Worm (Caenorhabditis elegans) whole organism, L4 larva: ENCODE results near the gene ZK1055.6.

Experiments used
- F10B5.3 ChIP-seq: sonication (generic microtip); optimal IDR thresholded peaks from 2 replicates; lab custom pipeline; 2016; ENCODE audit warnings: mild to moderate bottlenecking, missing genetic modification characterization, missing compliant biosample characterization
- F26F4.8 ChIP-seq: fragments of 200-800 bp; sonication (Bioruptor generic); conservative IDR thresholded peaks from 2 replicates; pipeline ENCODE4 v1.3.6; 2022; ENCODE audit warnings: missing genetic modification characterization, missing compliant biosample characterization
- F44E2.7 ChIP-seq: fragments of 200-800 bp; sonication (Bioruptor generic); IDR thresholded peaks from 2 replicates; pipeline ENCODE4 v2.1.2; 2022; ENCODE audit warnings: missing genetic modification characterization, missing compliant biosample characterization
- F49E8.2 ChIP-seq: sonication (generic microtip); optimal IDR thresholded peaks from 2 replicates; lab custom pipeline; 2016; ENCODE audit warnings: missing compliant biosample characterization, mild to moderate bottlenecking, missing genetic modification characterization, borderline replicate concordance
- R02D3.7 ChIP-seq: fragments of 150-350 bp; sonication (generic microtip); optimal IDR thresholded peaks from 3 replicates; lab custom pipeline; 2014; ENCODE audit warnings: missing biosample characterization, missing genetic modification characterization
- T20F7.1 ChIP-seq: fragments of 200-800 bp; sonication (Bioruptor generic); optimal IDR thresholded peaks from 2 replicates; lab custom pipeline; 2018; ENCODE audit warnings: mild to moderate bottlenecking, missing genetic modification characterization, missing compliant biosample characterization
- T26A8.4 ChIP-seq: fragments of 200-800 bp; sonication (Bioruptor generic); IDR thresholded peaks from 2 replicates; pipeline ENCODE4 v1.3.6; 2022; ENCODE audit warnings: missing genetic modification characterization, missing compliant biosample characterization
- Y105C5A.15 ChIP-seq: fragments of 200-800 bp; sonication (Bioruptor generic); IDR thresholded peaks from 2 replicates; pipeline ENCODE4 v1.3.6; 2022; ENCODE audit warnings: missing genetic modification characterization, missing compliant biosample characterization
- Y48G9A.11 ChIP-seq: fragments of 200-800 bp; sonication (Bioruptor generic); IDR thresholded peaks from 2 replicates; pipeline ENCODE4 v1.3.6; 2022; ENCODE audit warnings: missing genetic modification reagents, missing genetic modification characterization, missing compliant biosample characterization
- Y5F2A.4 ChIP-seq: fragments of 200-800 bp; sonication (Bioruptor generic); optimal IDR thresholded peaks from 2 replicates; lab custom pipeline; 2018; ENCODE audit warnings: mild to moderate bottlenecking, missing genetic modification characterization, missing compliant biosample characterization
- Y75B8A.6 ChIP-seq: fragments of 200-800 bp; sonication (Bioruptor generic); IDR thresholded peaks from 2 replicates; pipeline ENCODE4 v1.3.6; 2022; ENCODE audit warnings: missing genetic modification reagents, missing genetic modification characterization, missing compliant biosample characterization
- aly-2 ChIP-seq: sonication (generic microtip); optimal IDR thresholded peaks from 2 replicates; lab custom pipeline; 2018; ENCODE audit warnings: missing biosample characterization, missing genetic modification characterization
- arid-1 ChIP-seq: fragments of 200-800 bp; sonication (Bioruptor generic); conservative IDR thresholded peaks from 2 replicates; pipeline ENCODE4 v1.3.6; 2022; ENCODE audit warnings: missing genetic modification reagents, missing genetic modification characterization, missing compliant biosample characterization
- ceh-32 ChIP-seq: sonication (generic microtip); optimal IDR thresholded peaks from 2 replicates; lab custom pipeline; 2016; ENCODE audit warnings: mild to moderate bottlenecking, missing genetic modification characterization, missing compliant biosample characterization; ENCODE audit not compliant: poor library complexity
- ctbp-1 ChIP-seq: fragments of 200-800 bp; sonication (Bioruptor generic); IDR thresholded peaks from 2 replicates; pipeline ENCODE4 v1.3.6; 2022; ENCODE audit warnings: missing genetic modification reagents, missing genetic modification characterization, missing compliant biosample characterization
- daf-16 ChIP-seq, 3 experiments: sonication (generic microtip); optimal IDR thresholded peaks; 2 replicates each; lab custom pipeline; 2016 to 2017; ENCODE audit warnings: missing genetic modification characterization in 3 of 3, missing genetic modification reagents in 3 of 3, mild to moderate bottlenecking in 2 of 3, missing compliant biosample characterization in 2 of 3, missing biosample characterization in 1 of 3, moderate library complexity in 1 of 3
- daf-8 ChIP-seq: fragments of 200-800 bp; sonication (Bioruptor generic); IDR thresholded peaks from 2 replicates; pipeline ENCODE4 v1.3.6; 2022; ENCODE audit warnings: missing genetic modification characterization, missing compliant biosample characterization
- dmd-6 ChIP-seq: fragments of 200-800 bp; sonication (Bioruptor generic); IDR thresholded peaks from 2 replicates; pipeline ENCODE4 v1.3.6; 2022; ENCODE audit warnings: missing genetic modification reagents, missing genetic modification characterization, missing compliant biosample characterization
- dmd-8 ChIP-seq: fragments of 200-800 bp; sonication (Bioruptor generic); IDR thresholded peaks from 2 replicates; pipeline ENCODE4 v1.3.6; 2022; ENCODE audit warnings: missing genetic modification characterization, missing compliant biosample characterization
- dpl-1 ChIP-seq: fragments of 150-350 bp; optimal IDR thresholded peaks from 2 replicates; lab custom pipeline; 2014; ENCODE audit warnings: missing biosample characterization, missing genetic modification reagents, missing genetic modification characterization
- egl-43 ChIP-seq: fragments of 200-800 bp; sonication (Bioruptor generic); IDR thresholded peaks from 2 replicates; pipeline ENCODE4 v1.3.6; 2022; ENCODE audit warnings: missing genetic modification reagents, missing genetic modification characterization, missing compliant biosample characterization
- fkh-10 ChIP-seq: fragments of 150-350 bp; optimal IDR thresholded peaks from 2 replicates; lab custom pipeline; 2014; ENCODE audit warnings: missing biosample characterization, missing genetic modification reagents, missing genetic modification characterization
- fos-1 ChIP-seq: fragments of 150-350 bp; optimal IDR thresholded peaks from 2 replicates; lab custom pipeline; 2014; ENCODE audit warnings: missing biosample characterization, missing genetic modification characterization
- gei-8 ChIP-seq: fragments of 200-800 bp; sonication (Bioruptor generic); optimal IDR thresholded peaks from 2 replicates; lab custom pipeline; 2018; ENCODE audit warnings: mild to moderate bottlenecking, missing genetic modification characterization, missing compliant biosample characterization
- hlh-30 ChIP-seq: sonication (generic microtip); optimal IDR thresholded peaks from 2 replicates; lab custom pipeline; 2017; ENCODE audit warnings: antibody characterized with exemption, mild to moderate bottlenecking, missing genetic modification characterization, missing compliant biosample characterization; ENCODE audit not compliant: insufficient read depth
- lin-1 ChIP-seq: fragments of 200-800 bp; sonication (Bioruptor generic); IDR thresholded peaks from 2 replicates; pipeline ENCODE4 v1.3.6; 2022; ENCODE audit warnings: missing genetic modification reagents, missing genetic modification characterization, missing compliant biosample characterization
- lin-38 ChIP-seq: fragments of 200-800 bp; sonication (Bioruptor generic); IDR thresholded peaks from 2 replicates; pipeline ENCODE4 v1.3.6; 2022; ENCODE audit warnings: missing genetic modification reagents, missing genetic modification characterization, missing compliant biosample characterization
- madf-5 ChIP-seq, 2 experiments: fragments of 200-800 bp; sonication (Bioruptor generic); IDR thresholded peaks; 2 replicates each; pipeline ENCODE4 v1.3.6; 2022; ENCODE audit warnings: missing compliant biosample characterization in 2 of 2, missing genetic modification characterization in 2 of 2
- mdl-1 ChIP-seq, 2 experiments: fragments of 150-350 bp in 1 of 2; sonication (generic microtip) in 1 of 2; optimal IDR thresholded peaks; 2 replicates each; lab custom pipeline; 2014 to 2017; ENCODE audit warnings: missing biosample characterization in 2 of 2, missing genetic modification characterization in 2 of 2
- mdt-29 ChIP-seq: fragments of 200-800 bp; sonication (Bioruptor generic); IDR thresholded peaks from 2 replicates; pipeline ENCODE4 v1.3.6; 2022; ENCODE audit warnings: missing genetic modification reagents, missing genetic modification characterization, missing compliant biosample characterization
- mep-1 ChIP-seq: fragments of 150-350 bp; sonication (generic microtip); optimal IDR thresholded peaks from 3 replicates; lab custom pipeline; 2014; ENCODE audit warnings: missing biosample characterization, missing genetic modification characterization
- mxl-3 ChIP-seq: fragments of 200-800 bp; sonication (Bioruptor generic); optimal IDR thresholded peaks from 2 replicates; lab custom pipeline; 2018; ENCODE audit warnings: mild to moderate bottlenecking, missing genetic modification characterization, missing compliant biosample characterization
- nhr-11 ChIP-seq: fragments of 150-350 bp; optimal IDR thresholded peaks from 2 replicates; lab custom pipeline; 2014; ENCODE audit warnings: missing biosample characterization, missing genetic modification characterization
- nhr-111 ChIP-seq: fragments of 200-800 bp; sonication (Bioruptor generic); optimal IDR thresholded peaks from 2 replicates; lab custom pipeline; 2018; ENCODE audit warnings: mild to moderate bottlenecking, missing genetic modification characterization, missing compliant biosample characterization
- nhr-25 ChIP-seq: sonication (generic microtip); optimal IDR thresholded peaks from 2 replicates; lab custom pipeline; 2017; ENCODE audit warnings: missing genetic modification characterization, mild to moderate bottlenecking, missing compliant biosample characterization, antibody characterized with exemption, moderate library complexity, borderline replicate concordance; ENCODE audit not compliant: insufficient read depth
- nhr-28 ChIP-seq: fragments of 150-350 bp; optimal IDR thresholded peaks from 2 replicates; lab custom pipeline; 2014; ENCODE audit warnings: missing biosample characterization, missing genetic modification characterization
- nhr-48 ChIP-seq: sonication (generic microtip); optimal IDR thresholded peaks from 2 replicates; lab custom pipeline; 2016; ENCODE audit warnings: mild to moderate bottlenecking, missing genetic modification characterization, missing compliant biosample characterization
- nhr-77 ChIP-seq: fragments of 150-350 bp; optimal IDR thresholded peaks from 2 replicates; lab custom pipeline; 2014; ENCODE audit warnings: missing biosample characterization, missing genetic modification characterization
- pha-4 ChIP-seq, 2 experiments: fragments of 150-350 bp in 1 of 2; fragments of 200-800 bp in 1 of 2; sonication (Bioruptor generic) in 1 of 2; IDR thresholded peaks in 1 of 2; optimal IDR thresholded peaks in 1 of 2; 2 replicates each; pipeline versions ENCODE4 v1.3.6 to Lab custom; 2014 to 2022; ENCODE audit warnings: missing genetic modification characterization in 2 of 2, missing genetic modification reagents in 2 of 2, missing biosample characterization in 1 of 2, missing compliant biosample characterization in 1 of 2
- saeg-2 ChIP-seq: fragments of 200-800 bp; sonication (Bioruptor generic); IDR thresholded peaks from 2 replicates; pipeline ENCODE4 v1.3.6; 2022; ENCODE audit warnings: missing genetic modification reagents, missing genetic modification characterization, missing compliant biosample characterization
- snpc-1.2 ChIP-seq: fragments of 200-800 bp; sonication (Bioruptor generic); IDR thresholded peaks from 2 replicates; pipeline ENCODE4 v1.3.6; 2022; ENCODE audit warnings: missing genetic modification reagents, missing genetic modification characterization, missing compliant biosample characterization
- tra-1 ChIP-seq: fragments of 200-800 bp; sonication (Bioruptor generic); IDR thresholded peaks from 2 replicates; pipeline ENCODE4 v1.3.6; 2022; ENCODE audit warnings: missing genetic modification reagents, missing genetic modification characterization, missing compliant biosample characterization
- unc-39 ChIP-seq: sonication (generic microtip); optimal IDR thresholded peaks from 2 replicates; lab custom pipeline; 2017; ENCODE audit warnings: missing biosample characterization, missing genetic modification characterization
- unc-62 ChIP-seq, 3 experiments: fragments of 150-350 bp in 1 of 3; sonication (generic microtip); optimal IDR thresholded peaks in 2 of 3; peaks in 1 of 3; 1 replicate in 1 of 3; 2 replicates in 2 of 3; lab custom pipeline; 2014 to 2017; ENCODE audit warnings: missing biosample characterization in 3 of 3, missing genetic modification characterization in 3 of 3, missing genetic modification reagents in 3 of 3, missing genotype in 1 of 3
- zip-11 ChIP-seq: fragments of 200-800 bp; sonication (Bioruptor generic); IDR thresholded peaks from 2 replicates; pipeline ENCODE4 v1.3.6; 2022; ENCODE audit warnings: missing genetic modification characterization, missing compliant biosample characterization
- zip-2 ChIP-seq: fragments of 150-350 bp; optimal IDR thresholded peaks from 2 replicates; lab custom pipeline; 2014; ENCODE audit warnings: missing biosample characterization, missing genetic modification characterization
- ztf-7 ChIP-seq: fragments of 150-350 bp; optimal IDR thresholded peaks from 2 replicates; lab custom pipeline; 2014; ENCODE audit warnings: missing biosample characterization, missing genetic modification characterization

The ZK1055.6 gene

DNA sequence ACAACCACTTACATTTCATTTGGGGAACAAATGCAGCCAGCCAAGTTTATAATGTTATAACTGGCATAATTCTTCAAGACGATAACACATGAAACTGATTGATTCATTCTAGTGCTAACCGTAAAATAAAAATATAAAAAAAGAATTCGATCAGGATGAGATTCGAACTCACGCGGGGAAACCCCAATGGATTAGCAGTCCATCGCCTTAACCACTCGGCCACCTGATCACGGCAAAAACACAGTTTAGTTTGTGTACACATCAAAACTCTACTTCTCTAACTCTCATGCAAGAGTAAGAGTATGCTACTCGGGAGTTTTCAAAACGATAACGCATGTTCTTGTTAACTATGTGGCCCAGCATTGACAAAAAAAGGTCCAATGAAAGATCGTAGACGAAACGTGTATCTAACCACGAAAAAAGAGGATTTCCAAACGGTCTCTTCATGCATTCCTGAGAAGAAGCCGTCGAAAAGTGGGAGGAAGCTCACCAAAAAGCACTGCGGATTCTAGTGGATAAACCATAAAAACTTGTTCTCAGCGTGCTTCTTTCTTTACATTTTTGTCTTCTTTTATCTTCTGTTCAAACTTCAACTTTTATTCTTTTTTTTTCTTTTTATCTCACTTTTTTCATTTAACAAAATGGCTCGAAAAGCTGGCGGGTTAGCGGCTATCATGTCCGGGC lies 50.6 kb downstream of the ZK1055.6 start, which contains the start of gene twk-10 (continued):
- TF ChIP-seq unc-39 (tag; lab: Kevin White, UChicago) (no peak), nhr-111 (GFP tag; lab: Kevin White, UChicago) (peak; percentile 21), nhr-77 (tag; lab: Kevin White, UChicago) (peak; percentile 30), pha-4 (GFP tag; IDR thresholded peaks at IDR 0.05; lab: Robert Waterston, UW) (peak; percentile 76; the same call in 1 of the 2 replicates), pha-4 (tag; optimal IDR thresholded peaks at IDR 0.05; lab: Kevin White, UChicago) (no peak), ctbp-1 (GFP tag; lab: Robert Waterston, UW) (0 out of 2 replicates have a peak, but pooled peaks have one; percentile 27), snpc-1.2 (GFP tag; lab: Robert Waterston, UW) (no peak), F44E2.7 (0 out of 2 replicates have a peak, but pooled peaks have one; percentile 62), T26A8.4 (GFP tag; lab: Robert Waterston, UW) (peak; percentile 52; the same call in 1 of the 2 replicates), lin-1 (GFP tag; lab: Robert Waterston, UW) (0 out of 2 replicates have a peak, but pooled peaks have one; percentile 42), ztf-7 (tag; lab: Kevin White, UChicago) (no peak), Y75B8A.6 (GFP tag; lab: Robert Waterston, UW) (no peak), fkh-10 (GFP tag; lab: Kevin White, UChicago) (no peak), Y48G9A.11 (GFP tag; lab: Robert Waterston, UW) (peak; percentile 69; the same call in 1 of the 2 replicates), hlh-30 (tag; lab: Kevin White, UChicago) (peak; percentile 15), F10B5.3 (tag; lab: Kevin White, UChicago) (no peak), saeg-2 (GFP tag; lab: Robert Waterston, UW) (no peak), Y105C5A.15 (no peak), mdt-29 (GFP tag; lab: Robert Waterston, UW) (peak; percentile 64; the same call in 1 of the 2 replicates), egl-43 (GFP tag; lab: Robert Waterston, UW) (no peak; the same call in 1 of the 2 replicates), dmd-6 (GFP tag; lab: Robert Waterston, UW) (peak; percentile 60), mep-1 (no peak), dmd-8 (peak; percentile 76; the same call in 1 of the 2 replicates), nhr-48 (tag; lab: Kevin White, UChicago) (no peak), zip-2 (no peak), zip-11 (GFP tag; lab: Robert Waterston, UW) (no peak), nhr-28 (tag; lab: Kevin White, UChicago) (peak; percentile 26), R02D3.7 (tag; lab: Kevin White, UChicago) (no peak), nhr-11 (tag; lab: Kevin White, UChicago) (no peak), gei-8 (GFP tag; lab: Kevin White, UChicago) (no peak), arid-1 (peak; percentile 64; the same call in 1 of the 2 replicates), T20F7.1 (no peak), F26F4.8 (GFP tag; lab: Robert Waterston, UW) (peak; percentile 73; the same call in 1 of the 2 replicates), ceh-32 (tag; lab: Kevin White, UChicago) (no peak), fos-1 (tag; lab: Kevin White, UChicago) (no peak), daf-16 (GFP tag; optimal IDR thresholded peaks at IDR 0.05; lab: Kevin White, UChicago) (peak in 1 of 2 experiments; percentile 62), daf-16 (tag; optimal IDR thresholded peaks at IDR 0.05; lab: Kevin White, UChicago) (peak; percentile 46), madf-5 (GFP tag; IDR thresholded peaks at IDR 0.05; lab: Robert Waterston, UW) (0 out of 4 replicates have a peak, but pooled peaks of 1 of the 2 experiments have one; percentile 59), aly-2 (no peak), Y5F2A.4 (GFP tag; lab: Kevin White, UChicago) (no peak), lin-38 (GFP tag; lab: Robert Waterston, UW) (no peak), tra-1 (GFP tag; lab: Robert Waterston, UW) (peak; percentile 83), mdl-1 (tag; optimal IDR thresholded peaks at IDR 0.05; lab: Kevin White, UChicago) (no peak), F49E8.2 (tag; lab: Kevin White, UChicago) (no peak), dpl-1 (no peak), mxl-3 (GFP tag; lab: Kevin White, UChicago) (no peak), unc-62 (GFP tag; optimal IDR thresholded peaks at IDR 0.05 in 1 of 2; lab: Kevin White, UChicago) (no peak), unc-62 (tag; optimal IDR thresholded peaks at IDR 0.05; lab: Kevin White, UChicago) (no peak), daf-8 (GFP tag; lab: Robert Waterston, UW) (no peak), nhr-25 (tag; lab: Kevin White, UChicago) (no peak)
